Worm (Caenorhabditis elegans): ENCODE measurements around the gene T08B1.1.

DNA sequence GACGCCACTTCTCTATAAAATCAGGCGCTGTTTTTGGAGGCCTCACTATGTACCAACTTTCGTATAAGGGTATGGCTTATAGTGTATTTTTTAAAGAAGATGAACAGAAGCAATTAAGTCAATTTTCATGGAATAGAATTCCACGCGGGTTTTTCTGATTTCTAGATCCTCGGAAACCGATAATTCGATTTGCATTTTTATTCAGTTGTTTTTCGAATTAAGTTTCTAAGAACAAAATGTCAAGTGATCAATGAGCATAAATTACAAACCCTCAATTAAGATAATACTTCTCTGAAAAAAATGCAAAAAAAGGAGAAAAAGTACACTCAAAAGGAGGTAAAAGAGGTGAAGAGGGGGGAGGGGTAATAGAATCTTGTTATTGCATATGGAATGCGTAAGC, 34.4 kb upstream of the T08B1.1 start:
- no peak for TF ChIP-seq sea-1 (GFP tag; conservative IDR thresholded peaks at IDR 0.05)
- no peak for TF ChIP-seq ama-1 (optimal IDR thresholded peaks at IDR 0.05)
